Fruit fly (Drosophila melanogaster): Measurements from ENCODE around the gene sina.

The sina gene

dm6 chr3L:16870723-16871137 lies 17.2 kb downstream of the sina start (continued):
- TF ChIP-seq dpn (GFP tag; optimal IDR thresholded peaks at IDR 0.05) = peak in 1 of 2 experiments; percentile 8
- peak; percentile 16 for TF ChIP-seq Asciz (GFP tag; optimal IDR thresholded peaks at IDR 0.05)
- no peak for TF ChIP-seq D19B (GFP tag; optimal IDR thresholded peaks at IDR 0.05)
- no peak for TF ChIP-seq CG10431 (GFP tag; optimal IDR thresholded peaks at IDR 0.05)
- TF ChIP-seq Gsc (GFP tag; IDR thresholded peaks at IDR 0.05) = no peak
- no peak for TF ChIP-seq Nf-YB (GFP tag; optimal IDR thresholded peaks at IDR 0.05)
- TF ChIP-seq CG7963 (GFP tag; IDR thresholded peaks at IDR 0.05; ENCODE audit: partially characterized antibody) = no peak
- no peak for TF ChIP-seq Xrp1 (GFP tag; IDR thresholded peaks at IDR 0.05)
- TF ChIP-seq C15 (GFP tag; IDR thresholded peaks at IDR 0.05) = no peak
- TF ChIP-seq Myb (GFP tag; optimal IDR thresholded peaks at IDR 0.05) = no peak
- TF ChIP-seq CG9609 (GFP tag; optimal IDR thresholded peaks at IDR 0.05) = no peak
- no peak for TF ChIP-seq Kr (GFP tag; optimal IDR thresholded peaks at IDR 0.05)
- no peak for TF ChIP-seq CG15696 (tag; optimal IDR thresholded peaks at IDR 0.05)
- no peak for TF ChIP-seq ab (GFP tag; optimal IDR thresholded peaks at IDR 0.05)
- TF ChIP-seq CG5245 (GFP tag; optimal IDR thresholded peaks at IDR 0.05) = no peak
- no peak for TF ChIP-seq CG4282 (GFP tag; optimal IDR thresholded peaks at IDR 0.05)
- TF ChIP-seq CG16863 (GFP tag; optimal IDR thresholded peaks at IDR 0.05) = no peak
- no peak for TF ChIP-seq Ada2b (GFP tag; IDR thresholded peaks at IDR 0.05)
- no peak for TF ChIP-seq btn (GFP tag; optimal IDR thresholded peaks at IDR 0.05)
- TF ChIP-seq jigr1 (GFP tag; IDR thresholded peaks at IDR 0.05) = no peak
- peak; percentile 41 for TF ChIP-seq CG12391 (tag; optimal IDR thresholded peaks at IDR 0.05)
- no peak for TF ChIP-seq vvl (GFP tag; IDR thresholded peaks at IDR 0.05)
- TF ChIP-seq sna (GFP tag; IDR thresholded peaks at IDR 0.05; ENCODE audit: partially characterized antibody) = no peak
- no peak for TF ChIP-seq slp2 (GFP tag; optimal IDR thresholded peaks at IDR 0.05)
- peak; percentile 34 for TF ChIP-seq CG17359 (tag; optimal IDR thresholded peaks at IDR 0.05)
- no peak for TF ChIP-seq CG1233 (GFP tag; optimal IDR thresholded peaks at IDR 0.05)
- no peak for TF ChIP-seq crc (GFP tag; optimal IDR thresholded peaks at IDR 0.05)
- no peak for TF ChIP-seq gt (GFP tag; IDR thresholded peaks at IDR 0.05)
- peak; percentile 49 for TF ChIP-seq Sox102F (GFP tag; optimal IDR thresholded peaks at IDR 0.05)
- no peak for TF ChIP-seq schlank (tag; optimal IDR thresholded peaks at IDR 0.05)
- peak; percentile 33 for TF ChIP-seq CG12104 (GFP tag; optimal IDR thresholded peaks at IDR 0.05)
- peak; percentile 35 for TF ChIP-seq Oli (tag; optimal IDR thresholded peaks at IDR 0.05)
- TF ChIP-seq CG9215 (GFP tag; IDR thresholded peaks at IDR 0.05) = no peak
- TF ChIP-seq CG10274 (GFP tag; optimal IDR thresholded peaks at IDR 0.05) = peak; percentile 7
- TF ChIP-seq CG3838 (GFP tag; optimal IDR thresholded peaks at IDR 0.05) = no peak
- no peak for TF ChIP-seq gce (GFP tag; IDR thresholded peaks at IDR 0.05)
- no peak for TF ChIP-seq CG17912 (GFP tag; optimal IDR thresholded peaks at IDR 0.05)
- no peak for TF ChIP-seq CG14441 (GFP tag; IDR thresholded peaks at IDR 0.05)
- TF ChIP-seq CG6254 (GFP tag; optimal IDR thresholded peaks at IDR 0.05) = no peak
- 0 out of 2 replicates have a peak, but pooled peaks have one; percentile 15 for TF ChIP-seq CG6689 (GFP tag; IDR thresholded peaks at IDR 0.05)
- TF ChIP-seq Drgx (GFP tag; IDR thresholded peaks at IDR 0.05) = no peak
- TF ChIP-seq Mes4 (GFP tag; optimal IDR thresholded peaks at IDR 0.05) = no peak
- TF ChIP-seq CG9437 (GFP tag; optimal IDR thresholded peaks at IDR 0.05) = no peak
- no peak for TF ChIP-seq pho (GFP tag; optimal IDR thresholded peaks at IDR 0.05)
- peak; percentile 75 for TF ChIP-seq CG7556 (GFP tag; optimal IDR thresholded peaks at IDR 0.05)
- peak; percentile 54 for TF ChIP-seq nmo (GFP tag; optimal IDR thresholded peaks at IDR 0.05)
- TF ChIP-seq CG4360 (GFP tag; IDR thresholded peaks at IDR 0.05) = no peak
- no peak for TF ChIP-seq exex (tag; optimal IDR thresholded peaks at IDR 0.05)
- TF ChIP-seq E2f1 (GFP tag; IDR thresholded peaks at IDR 0.05) = no peak
- TF ChIP-seq HLHmδ (GFP tag; optimal IDR thresholded peaks at IDR 0.05) = no peak
- TF ChIP-seq Hr3 (GFP tag; optimal IDR thresholded peaks at IDR 0.05) = no peak
- TF ChIP-seq CG11504 (tag; optimal IDR thresholded peaks at IDR 0.05) = peak; percentile 72
